Fruit fly (Drosophila melanogaster) whole organism, embryonic: ENCODE data around the gene Mipp2.

ENCODE experiments used
- Adf1 ChIP-seq: fragments of 200-800 bp; sonication (Bioruptor generic); IDR thresholded peaks from 2 replicates; pipeline ENCODE4 v1.3.6; 2022; ENCODE audit warnings: missing biosample characterization, missing genetic modification characterization
- Atf3 ChIP-seq: fragments of 200-800 bp; sonication (Bioruptor generic); optimal IDR thresholded peaks from 3 replicates; lab custom pipeline; 2016; ENCODE audit warnings: missing biosample characterization, missing genetic modification characterization
- Bteb2 ChIP-seq: fragments of 200-800 bp; sonication (Bioruptor generic); optimal IDR thresholded peaks from 2 replicates; lab custom pipeline; 2016; ENCODE audit warnings: missing biosample characterization, missing genetic modification characterization
- C15 ChIP-seq: fragments of 200-800 bp; sonication (Bioruptor generic); IDR thresholded peaks from 3 replicates; pipeline ENCODE4 v1.3.6; 2022; ENCODE audit warnings: missing biosample characterization, missing genetic modification characterization
- CG1024 ChIP-seq: fragments of 200-800 bp; sonication (Bioruptor generic); IDR thresholded peaks from 2 replicates; pipeline ENCODE4 v1.3.6; 2022; ENCODE audit warnings: missing biosample characterization, missing genetic modification characterization
- CG10979 ChIP-seq: fragments of 200-800 bp; sonication (Bioruptor generic); optimal IDR thresholded peaks from 2 replicates; lab custom pipeline; 2018; ENCODE audit warnings: missing biosample characterization, mild to moderate bottlenecking, missing genetic modification characterization, moderate library complexity
- CG11723 ChIP-seq: fragments of 200-800 bp; sonication (Bioruptor generic); optimal IDR thresholded peaks from 2 replicates; lab custom pipeline; 2017; ENCODE audit warnings: missing biosample characterization, mild to moderate bottlenecking, missing genetic modification characterization
- CG13287 ChIP-seq: fragments of 200-800 bp; sonication (Bioruptor generic); IDR thresholded peaks from 2 replicates; pipeline ENCODE4 v1.3.6; 2022; ENCODE audit warnings: missing biosample characterization, missing genetic modification characterization; ENCODE audit not compliant: partially characterized antibody
- CG13296 ChIP-seq: fragments of 200-800 bp; sonication (Bioruptor generic); optimal IDR thresholded peaks from 3 replicates; lab custom pipeline; 2018; ENCODE audit warnings: missing biosample characterization, mild to moderate bottlenecking, missing genetic modification characterization
- CG13424 ChIP-seq: fragments of 200-800 bp; sonication (Bioruptor generic); optimal IDR thresholded peaks from 2 replicates; lab custom pipeline; 2019; ENCODE audit warnings: missing biosample characterization, mild to moderate bottlenecking, missing genetic modification characterization, moderate library complexity
- CG15514 ChIP-seq: fragments of 200-800 bp; sonication (Bioruptor generic); optimal IDR thresholded peaks from 3 replicates; lab custom pipeline; 2017; ENCODE audit warnings: missing biosample characterization, missing genetic modification characterization, mild to moderate bottlenecking, moderate library complexity, missing genetic modification reagents
- CG1603 ChIP-seq: fragments of 200-800 bp; sonication (Bioruptor generic); optimal IDR thresholded peaks from 2 replicates; lab custom pipeline; 2019; ENCODE audit warnings: missing biosample characterization, mild to moderate bottlenecking, missing genetic modification characterization, moderate library complexity
- CG16863 ChIP-seq: fragments of 200-800 bp; sonication (Bioruptor generic); optimal IDR thresholded peaks from 3 replicates; lab custom pipeline; 2016; ENCODE audit warnings: missing biosample characterization, missing genetic modification characterization
- CG18619 ChIP-seq: fragments of 200-800 bp; sonication (Bioruptor generic); optimal IDR thresholded peaks from 3 replicates; lab custom pipeline; 2017; ENCODE audit warnings: missing biosample characterization, mild to moderate bottlenecking, missing genetic modification characterization
- CG2120 ChIP-seq: fragments of 200-800 bp; sonication (Bioruptor generic); optimal IDR thresholded peaks from 3 replicates; lab custom pipeline; 2016; ENCODE audit warnings: missing biosample characterization, missing genetic modification characterization
- CG3163 ChIP-seq: fragments of 200-800 bp; sonication (Bioruptor generic); optimal IDR thresholded peaks from 3 replicates; lab custom pipeline; 2016; ENCODE audit warnings: missing biosample characterization, missing genetic modification characterization
- CG4424 ChIP-seq: fragments of 200-800 bp; sonication (Bioruptor generic); optimal IDR thresholded peaks from 3 replicates; lab custom pipeline; 2016; ENCODE audit warnings: missing biosample characterization, missing genetic modification characterization
- CG4617 ChIP-seq: fragments of 200-800 bp; sonication (Bioruptor generic); optimal IDR thresholded peaks from 3 replicates; lab custom pipeline; 2016; ENCODE audit warnings: missing biosample characterization, missing genetic modification characterization, borderline replicate concordance
- CG4854 ChIP-seq: fragments of 200-800 bp; sonication (Bioruptor generic); optimal IDR thresholded peaks from 2 replicates; lab custom pipeline; 2016; ENCODE audit warnings: missing biosample characterization, missing genetic modification characterization, inconsistent platforms
- CG6272 ChIP-seq: fragments of 200-800 bp; sonication (Bioruptor generic); IDR thresholded peaks from 2 replicates; pipeline ENCODE4 v1.3.6; 2022; ENCODE audit warnings: missing biosample characterization, missing genetic modification characterization
- CG7745 ChIP-seq: fragments of 200-800 bp; sonication (Bioruptor generic); optimal IDR thresholded peaks from 2 replicates; lab custom pipeline; 2018; ENCODE audit warnings: missing biosample characterization, mild to moderate bottlenecking, missing genetic modification characterization, moderate library complexity
- CG8089 ChIP-seq: fragments of 200-800 bp; sonication (Bioruptor generic); optimal IDR thresholded peaks from 3 replicates; lab custom pipeline; 2016; ENCODE audit warnings: missing biosample characterization, missing genetic modification characterization
- CG9437 ChIP-seq: fragments of 200-800 bp; sonication (Bioruptor generic); optimal IDR thresholded peaks from 2 replicates; lab custom pipeline; 2018; ENCODE audit warnings: missing biosample characterization, mild to moderate bottlenecking, missing genetic modification characterization
- CG9932 ChIP-seq: fragments of 200-800 bp; sonication (Bioruptor generic); IDR thresholded peaks from 2 replicates; pipeline ENCODE4 v1.3.6; 2022; ENCODE audit warnings: missing biosample characterization, missing genetic modification characterization
- Deaf1 ChIP-seq: fragments of 200-800 bp; optimal IDR thresholded peaks from 3 replicates; lab custom pipeline; 2019; ENCODE audit warnings: missing biosample characterization, mild to moderate bottlenecking, missing genetic modification characterization, moderate library complexity
- Dip3 ChIP-seq: fragments of 200-800 bp; sonication (Bioruptor generic); optimal IDR thresholded peaks from 3 replicates; lab custom pipeline; 2016; ENCODE audit warnings: missing biosample characterization, missing genetic modification characterization
- Doc3 ChIP-seq: fragments of 200-800 bp; sonication (Bioruptor generic); IDR thresholded peaks from 3 replicates; pipeline ENCODE4 v1.3.6; 2022; ENCODE audit warnings: missing biosample characterization, missing genetic modification characterization; ENCODE audit not compliant: partially characterized antibody
- Elba2 ChIP-seq: fragments of 200-800 bp; sonication (Bioruptor generic); optimal IDR thresholded peaks from 3 replicates; lab custom pipeline; 2016; ENCODE audit warnings: missing biosample characterization, missing genetic modification characterization
- Gug ChIP-seq: fragments of 200-800 bp; sonication (Bioruptor generic); IDR thresholded peaks from 4 replicates; pipeline ENCODE4 v1.3.6; 2022; ENCODE audit warnings: missing biosample characterization, missing genetic modification characterization
- Hand ChIP-seq: fragments of 200-800 bp; sonication (Bioruptor generic); optimal IDR thresholded peaks from 2 replicates; lab custom pipeline; 2017; ENCODE audit warnings: mild to moderate bottlenecking, missing biosample characterization, missing genetic modification reagents, missing genetic modification characterization
- Meics ChIP-seq: fragments of 200-800 bp; sonication (Bioruptor generic); optimal IDR thresholded peaks from 2 replicates; lab custom pipeline; 2017; ENCODE audit warnings: missing biosample characterization, mild to moderate bottlenecking, missing genetic modification characterization
- Mes4 ChIP-seq: fragments of 200-800 bp; sonication (Bioruptor generic); optimal IDR thresholded peaks from 2 replicates; lab custom pipeline; 2016; ENCODE audit warnings: missing biosample characterization, missing genetic modification characterization
- Ravus ChIP-seq: fragments of 200-800 bp; sonication (Bioruptor generic); IDR thresholded peaks from 2 replicates; pipeline ENCODE4 v1.3.6; 2022; ENCODE audit warnings: missing biosample characterization, missing genetic modification characterization
- Rx ChIP-seq: fragments of 200-800 bp; sonication (Bioruptor generic); IDR thresholded peaks from 2 replicates; pipeline ENCODE4 v1.3.6; 2022; ENCODE audit warnings: missing biosample characterization, missing genetic modification characterization
- Sox102F ChIP-seq: fragments of 200-800 bp; sonication (Bioruptor generic); optimal IDR thresholded peaks from 2 replicates; lab custom pipeline; 2018; ENCODE audit warnings: missing biosample characterization, mild to moderate bottlenecking, missing genetic modification characterization, moderate library complexity
- Vsx1 ChIP-seq: fragments of 200-800 bp; sonication (Bioruptor generic); optimal IDR thresholded peaks from 2 replicates; lab custom pipeline; 2017; ENCODE audit warnings: missing biosample characterization, mild to moderate bottlenecking, missing genetic modification characterization, missing genetic modification reagents
- ase ChIP-seq: fragments of 200-800 bp; sonication (Bioruptor generic); IDR thresholded peaks from 3 replicates; pipeline ENCODE4 v1.3.6; 2022; ENCODE audit warnings: missing biosample characterization, missing genetic modification characterization
- br ChIP-seq: fragments of >200 bp; optimal IDR thresholded peaks from 2 replicates; lab custom pipeline; 2017
- cas ChIP-seq: fragments of 200-800 bp; sonication (Bioruptor generic); IDR thresholded peaks from 2 replicates; pipeline ENCODE4 v1.3.6; 2022; ENCODE audit warnings: missing biosample characterization, missing genetic modification characterization
- chn ChIP-seq: fragments of 200-800 bp; sonication (Bioruptor generic); optimal IDR thresholded peaks from 2 replicates; lab custom pipeline; 2016; ENCODE audit warnings: missing biosample characterization, missing genetic modification characterization
- crp ChIP-seq, 2 experiments: fragments of 200-800 bp; sonication (Bioruptor generic); optimal IDR thresholded peaks; 2 replicates in 1 of 2; 3 replicates in 1 of 2; lab custom pipeline; 2017; ENCODE audit warnings: missing biosample characterization in 2 of 2, missing genetic modification characterization in 2 of 2, mild to moderate bottlenecking in 1 of 2, moderate library complexity in 1 of 2
- dpn ChIP-seq, 2 experiments: fragments of 200-800 bp; sonication (Bioruptor generic); optimal IDR thresholded peaks; 3 replicates each; lab custom pipeline; 2016; ENCODE audit warnings: missing biosample characterization in 2 of 2, missing genetic modification characterization in 2 of 2
- en ChIP-seq: fragments of 200-800 bp; sonication (Bioruptor generic); optimal IDR thresholded peaks from 2 replicates; lab custom pipeline; 2016; ENCODE audit warnings: missing biosample characterization, missing genetic modification characterization
- fd96Cb ChIP-seq: fragments of 200-800 bp; sonication (Bioruptor generic); optimal IDR thresholded peaks from 2 replicates; lab custom pipeline; 2018; ENCODE audit warnings: missing biosample characterization, mild to moderate bottlenecking, missing genetic modification characterization, moderate library complexity
- hth ChIP-seq: fragments of >200 bp; optimal IDR thresholded peaks from 2 replicates; lab custom pipeline; 2017; ENCODE audit warnings: inconsistent platforms
- jing ChIP-seq: fragments of 200-800 bp; sonication (Bioruptor generic); optimal IDR thresholded peaks from 2 replicates; lab custom pipeline; 2018; ENCODE audit warnings: missing biosample characterization, mild to moderate bottlenecking, missing genetic modification characterization
- maf-S ChIP-seq: fragments of 200-800 bp; sonication (Bioruptor generic); optimal IDR thresholded peaks from 2 replicates; lab custom pipeline; 2016; ENCODE audit warnings: missing biosample characterization, missing genetic modification characterization
- rib ChIP-seq: fragments of 200-800 bp; sonication (Bioruptor generic); IDR thresholded peaks from 2 replicates; pipeline ENCODE4 v1.3.6; 2022; ENCODE audit warnings: missing biosample characterization, missing genetic modification characterization
- twi ChIP-seq: fragments of 200-800 bp; optimal IDR thresholded peaks from 2 replicates; lab custom pipeline; 2019; ENCODE audit warnings: missing biosample characterization, mild to moderate bottlenecking, missing genetic modification characterization, moderate library complexity
- wek ChIP-seq: fragments of 200-800 bp; sonication (Bioruptor generic); optimal IDR thresholded peaks from 3 replicates; lab custom pipeline; 2018; ENCODE audit warnings: missing biosample characterization, mild to moderate bottlenecking, missing genetic modification characterization, moderate library complexity

The Mipp2 gene

DNA sequence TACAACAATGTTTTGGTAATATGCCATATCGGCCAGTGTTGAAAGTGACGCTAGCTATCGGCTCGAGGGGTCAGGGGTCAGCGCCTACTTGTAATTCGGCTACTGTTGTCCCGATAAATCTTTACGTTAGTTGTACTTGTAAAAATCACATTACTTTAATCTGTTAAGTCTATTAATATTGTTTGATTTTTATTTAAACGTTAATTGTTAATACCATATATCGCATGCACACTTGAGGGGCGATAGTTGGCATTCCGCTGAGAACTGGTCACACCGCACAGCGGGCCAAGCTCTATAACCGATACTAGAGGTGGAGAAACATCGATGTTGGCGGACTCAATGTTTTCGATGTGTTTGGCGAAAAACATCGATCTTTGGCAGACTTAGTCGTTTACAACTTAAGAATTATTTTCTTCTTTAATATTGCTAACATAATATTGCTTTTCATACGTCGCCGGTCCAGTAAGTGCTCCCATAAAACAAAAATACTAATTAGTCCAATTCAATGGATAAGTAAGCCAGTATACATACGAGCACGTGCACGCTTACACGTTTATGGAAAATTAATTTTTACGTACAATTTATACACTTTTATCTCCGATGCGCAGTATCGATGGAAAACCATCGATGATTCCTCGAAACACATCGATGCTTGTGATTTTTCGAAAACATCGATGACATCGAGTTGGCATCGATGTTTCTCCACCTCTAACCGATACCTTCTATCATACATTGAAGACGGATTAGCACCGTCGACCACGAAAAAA is 53.9 kb downstream of the Mipp2 start, which contains the start of the genes rux and MCTS1 (continued):
- no peak for TF ChIP-seq CG13424 (tag; lab: Kevin White, UChicago)
- TF ChIP-seq CG2120 (GFP tag; lab: Kevin White, UChicago): peak; percentile 56
- TF ChIP-seq CG7745 (tag; lab: Kevin White, UChicago): no peak
- TF ChIP-seq crp (GFP tag; optimal IDR thresholded peaks at IDR 0.05; lab: Kevin White, UChicago): peak in 1 of 2 experiments; percentile 2
- peak; percentile 48 for TF ChIP-seq CG4617
- TF ChIP-seq CG11723 (GFP tag; lab: Kevin White, UChicago): no peak
- TF ChIP-seq Adf1 (GFP tag; lab: Robert Waterston, UW): no peak
- no peak for TF ChIP-seq Hand (GFP tag; lab: Kevin White, UChicago)
- peak; percentile 40 for TF ChIP-seq Dip3 (GFP tag; lab: Kevin White, UChicago)
- TF ChIP-seq CG16863 (GFP tag; lab: Kevin White, UChicago): peak; percentile 59
- no peak for TF ChIP-seq Deaf1 (tag; lab: Kevin White, UChicago)
- TF ChIP-seq Atf3 (GFP tag; lab: Kevin White, UChicago): no peak
- TF ChIP-seq dpn (GFP tag; optimal IDR thresholded peaks at IDR 0.05; lab: Kevin White, UChicago): peak in 1 of 2 experiments; percentile 27
- no peak for TF ChIP-seq CG13296 (GFP tag; lab: Kevin White, UChicago)
- TF ChIP-seq CG6272: peak; percentile 53
- peak; percentile 95 for TF ChIP-seq CG13287 (GFP tag; lab: Robert Waterston, UW)
- TF ChIP-seq CG10979 (tag; lab: Kevin White, UChicago): no peak
- TF ChIP-seq Sox102F (GFP tag; lab: Kevin White, UChicago): no peak
- TF ChIP-seq CG9437 (GFP tag; lab: Kevin White, UChicago): peak; percentile 34
- TF ChIP-seq twi (tag; lab: Kevin White, UChicago): no peak
- TF ChIP-seq CG9932 (GFP tag; lab: Robert Waterston, UW): peak; percentile 63
- no peak for TF ChIP-seq cas (GFP tag; lab: Robert Waterston, UW)
- TF ChIP-seq Rx: no peak
- peak; percentile 26 for TF ChIP-seq Meics (GFP tag; lab: Kevin White, UChicago)
- no peak for TF ChIP-seq rib (GFP tag; lab: Robert Waterston, UW)
- TF ChIP-seq Elba2 (GFP tag; lab: Kevin White, UChicago): no peak
- peak; percentile 94 for TF ChIP-seq Doc3 (GFP tag; lab: Robert Waterston, UW)
- no peak for TF ChIP-seq jing (GFP tag; lab: Kevin White, UChicago)
- peak; percentile 5 for TF ChIP-seq fd96Cb (tag; lab: Kevin White, UChicago)
- no peak for TF ChIP-seq CG8089 (GFP tag; lab: Kevin White, UChicago)
- TF ChIP-seq Ravus: no peak
- TF ChIP-seq ase: no peak
- peak; percentile 65 for TF ChIP-seq CG1603 (tag; lab: Kevin White, UChicago)
- no peak for TF ChIP-seq wek (GFP tag; lab: Kevin White, UChicago)
- TF ChIP-seq Bteb2: no peak
- no peak for TF ChIP-seq hth
- no peak for TF ChIP-seq br (lab: Kevin White, UChicago)
- TF ChIP-seq CG1024 (GFP tag; lab: Robert Waterston, UW): no peak
- peak; percentile 56; the same call in 2 of the 4 replicates for TF ChIP-seq Gug
- TF ChIP-seq en (GFP tag; lab: Kevin White, UChicago): no peak
- TF ChIP-seq Vsx1 (GFP tag; lab: Kevin White, UChicago): no peak
- TF ChIP-seq chn (GFP tag; lab: Kevin White, UChicago): peak; percentile 42
- TF ChIP-seq maf-S (GFP tag; lab: Kevin White, UChicago): no peak
- no peak for TF ChIP-seq CG4854
- peak; percentile 14 for TF ChIP-seq CG15514 (GFP tag; lab: Kevin White, UChicago)
- no peak for TF ChIP-seq Mes4 (GFP tag; lab: Kevin White, UChicago)
- TF ChIP-seq CG3163 (GFP tag; lab: Kevin White, UChicago): no peak
- TF ChIP-seq C15: no peak
- peak; percentile 17 for TF ChIP-seq CG18619 (GFP tag; lab: Kevin White, UChicago)
- TF ChIP-seq CG4424 (GFP tag; lab: Kevin White, UChicago): peak; percentile 17
